Fruit fly (Drosophila melanogaster) whole organism, adult: ENCODE measurements around the gene bol.

Experiments
- CG11617 ChIP-seq: fragments of 200-800 bp; sonication (Bioruptor generic); optimal IDR thresholded peaks from 2 replicates; lab custom pipeline; 2017; ENCODE audit warnings: mild to moderate bottlenecking, missing biosample characterization, missing genetic modification reagents, missing genetic modification characterization
- CG12768 ChIP-seq: fragments of 200-800 bp; sonication (Bioruptor generic); optimal IDR thresholded peaks from 2 replicates; lab custom pipeline; 2017; ENCODE audit warnings: missing biosample characterization, missing genetic modification characterization, mild to moderate bottlenecking, moderate library complexity, missing genetic modification reagents
- CG14711 ChIP-seq: fragments of 200-800 bp; sonication (Bioruptor generic); optimal IDR thresholded peaks from 2 replicates; lab custom pipeline; 2018; ENCODE audit warnings: missing biosample characterization, mild to moderate bottlenecking, missing genetic modification characterization, moderate library complexity
- CG1620 ChIP-seq: fragments of 200-800 bp; sonication (Bioruptor generic); optimal IDR thresholded peaks from 2 replicates; lab custom pipeline; 2016; ENCODE audit warnings: missing biosample characterization, missing genetic modification characterization
- CG33017 ChIP-seq: fragments of 200-800 bp; sonication (Bioruptor generic); optimal IDR thresholded peaks from 2 replicates; lab custom pipeline; 2018; ENCODE audit warnings: missing biosample characterization, mild to moderate bottlenecking, missing genetic modification characterization, moderate library complexity
- CG5204 ChIP-seq: fragments of 200-800 bp; sonication (Bioruptor generic); optimal IDR thresholded peaks from 2 replicates; lab custom pipeline; 2016; ENCODE audit warnings: missing biosample characterization, missing genetic modification characterization
- CG7045 ChIP-seq: fragments of 200-800 bp; sonication (Bioruptor generic); optimal IDR thresholded peaks from 2 replicates; lab custom pipeline; 2017; ENCODE audit warnings: missing biosample characterization, mild to moderate bottlenecking, missing genetic modification characterization
- CG7101 ChIP-seq: fragments of 200-800 bp; sonication (Bioruptor generic); optimal IDR thresholded peaks from 2 replicates; lab custom pipeline; 2018; ENCODE audit warnings: missing biosample characterization, mild to moderate bottlenecking, missing genetic modification characterization, moderate library complexity
- Clk ChIP-seq: fragments of 200-800 bp; sonication (Bioruptor generic); optimal IDR thresholded peaks from 2 replicates; lab custom pipeline; 2017; ENCODE audit warnings: missing biosample characterization, missing genetic modification characterization
- Crg-1 ChIP-seq: fragments of 200-800 bp; sonication (Bioruptor generic); optimal IDR thresholded peaks from 2 replicates; lab custom pipeline; 2016; ENCODE audit warnings: missing biosample characterization, missing genetic modification characterization
- Hr96 ChIP-seq: fragments of 200-800 bp; sonication (Bioruptor generic); optimal IDR thresholded peaks from 2 replicates; lab custom pipeline; 2016; ENCODE audit warnings: missing biosample characterization, missing genetic modification characterization
- Mnt ChIP-seq: fragments of 200-800 bp; sonication (Bioruptor generic); optimal IDR thresholded peaks from 2 replicates; lab custom pipeline; 2016; ENCODE audit warnings: missing biosample characterization, mild to moderate bottlenecking, missing genetic modification characterization
- bab1 ChIP-seq: fragments of 200-800 bp; sonication (Bioruptor generic); optimal IDR thresholded peaks from 3 replicates; lab custom pipeline; 2019; ENCODE audit warnings: missing biosample characterization, mild to moderate bottlenecking, missing genetic modification characterization, moderate library complexity
- cic ChIP-seq: fragments of 200-800 bp; sonication (Bioruptor generic); optimal IDR thresholded peaks from 2 replicates; lab custom pipeline; 2017; ENCODE audit warnings: missing biosample characterization, mild to moderate bottlenecking, missing genetic modification characterization, moderate library complexity
- cnc ChIP-seq, 2 experiments: fragments of >200 bp; optimal IDR thresholded peaks; 2 replicates each; lab custom pipeline; 2017
- kay ChIP-seq: fragments of 200-800 bp; sonication (Bioruptor generic); peaks from one replicate; lab custom pipeline; 2016; ENCODE audit warnings: missing biosample characterization, missing genetic modification characterization, borderline replicate concordance
- ovo ChIP-seq: fragments of 200-800 bp; sonication (Bioruptor generic); optimal IDR thresholded peaks from 2 replicates; lab custom pipeline; 2016; ENCODE audit warnings: missing biosample characterization, missing genetic modification characterization
- pad ChIP-seq: fragments of 200-800 bp; sonication (Bioruptor generic); optimal IDR thresholded peaks from 3 replicates; lab custom pipeline; 2017; ENCODE audit warnings: missing biosample characterization, missing genetic modification characterization, mild to moderate bottlenecking, moderate library complexity, missing genetic modification reagents
- tj ChIP-seq: fragments of 200-800 bp; sonication (Bioruptor generic); optimal IDR thresholded peaks from 3 replicates; lab custom pipeline; 2017; ENCODE audit warnings: missing biosample characterization, mild to moderate bottlenecking, missing genetic modification characterization, moderate library complexity
- toe ChIP-seq: fragments of 200-800 bp; sonication (Bioruptor generic); optimal IDR thresholded peaks from 2 replicates; lab custom pipeline; 2016; ENCODE audit warnings: missing biosample characterization, missing genetic modification characterization

bol gene

DNA sequence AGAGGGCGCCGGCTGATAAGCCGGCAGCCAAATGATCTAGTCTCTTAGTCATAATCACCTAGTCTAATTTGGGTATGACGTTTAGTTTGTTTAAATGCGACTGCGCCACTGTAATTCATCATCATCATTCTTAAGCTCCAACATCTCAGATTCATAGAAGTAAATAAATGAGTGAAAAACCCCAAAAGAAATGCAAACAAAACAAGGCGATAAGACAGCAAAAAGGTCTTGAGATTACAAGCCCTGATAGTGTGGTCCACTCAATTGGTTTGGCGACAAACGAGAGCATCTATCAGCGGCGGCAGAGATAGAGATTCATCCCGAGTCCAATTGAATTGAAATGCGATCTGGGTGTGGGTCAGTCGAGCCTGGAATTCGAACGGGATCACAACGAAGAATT lies 59.9 kb downstream of the bol start, which contains the start of gene teq:
teq (plus strand) TSS at position 359 of the 400 bp plus-strand sequence.
- TF ChIP-seq bab1 (GFP tag; lab: Kevin White, UChicago) = no peak
- peak; percentile 22 for TF ChIP-seq cic (GFP tag; lab: Kevin White, UChicago)
- no peak for TF ChIP-seq Hr96 (GFP tag; lab: Kevin White, UChicago)
- TF ChIP-seq Clk = no peak
- TF ChIP-seq cnc (optimal IDR thresholded peaks at IDR 0.05; lab: Kevin White, UChicago) = no peak
- TF ChIP-seq CG11617 = no peak
- no peak for TF ChIP-seq CG7101 (tag; lab: Kevin White, UChicago)
- TF ChIP-seq CG5204 (GFP tag; lab: Kevin White, UChicago) = no peak
- no peak for TF ChIP-seq Mnt (GFP tag; lab: Kevin White, UChicago)
- peak; percentile 85 for TF ChIP-seq kay (GFP tag; lab: Kevin White, UChicago)

DNA sequence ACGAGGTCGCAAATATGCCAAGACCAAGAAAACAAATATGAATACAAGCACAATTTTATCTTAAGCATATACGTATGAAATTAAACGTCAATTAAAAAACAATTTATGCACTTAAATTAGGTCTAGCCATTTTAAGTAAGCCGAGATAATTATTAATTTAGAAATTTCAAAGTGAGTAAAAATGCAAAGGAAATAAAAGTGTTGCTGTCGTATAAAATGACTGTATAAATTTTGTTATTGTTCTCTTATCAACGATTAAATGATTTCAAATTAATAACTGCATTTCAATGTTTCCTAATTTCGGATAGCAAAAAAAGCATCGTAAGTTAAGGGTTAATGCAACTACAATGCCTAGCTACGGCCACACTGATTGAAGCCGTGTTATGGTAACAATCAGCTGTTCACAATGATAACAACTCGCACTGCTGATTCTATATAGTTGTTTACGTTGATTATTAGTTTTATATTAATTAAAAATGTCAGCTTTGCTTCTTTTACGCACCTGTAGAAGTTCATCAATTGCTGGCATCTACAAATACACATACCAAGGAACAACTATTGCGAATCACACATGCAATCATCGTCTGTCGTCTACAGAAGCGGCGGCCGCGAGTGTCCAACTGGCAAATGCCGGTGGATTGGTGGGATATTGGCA lies 61.3 kb downstream of the bol start, which contains the start of the genes CG4911 and CG4942:
CG4911 (minus strand) TSS at position 1 of the 655 bp plus-strand sequence.
CG4942 (plus strand) TSS at position 375 of the 655 bp plus-strand sequence.
- TF ChIP-seq CG7101 (tag; lab: Kevin White, UChicago) = peak; percentile 56
- TF ChIP-seq toe (GFP tag; lab: Kevin White, UChicago) = peak; percentile 28
- peak; percentile 74 for TF ChIP-seq CG7045
- TF ChIP-seq kay (GFP tag; lab: Kevin White, UChicago) = no peak
- peak; percentile 46 for TF ChIP-seq CG11617
- peak; percentile 46 for TF ChIP-seq CG12768 (GFP tag; lab: Kevin White, UChicago)
- peak; percentile 32 for TF ChIP-seq tj
- peak; percentile 26 for TF ChIP-seq ovo
- TF ChIP-seq pad (GFP tag; lab: Kevin White, UChicago) = no peak
- TF ChIP-seq CG14711 (tag; lab: Kevin White, UChicago) = peak; percentile 62
- TF ChIP-seq CG33017 (tag; lab: Kevin White, UChicago) = no peak
- TF ChIP-seq CG5204 (GFP tag; lab: Kevin White, UChicago) = peak; percentile 63
- peak; percentile 76 for TF ChIP-seq Hr96 (GFP tag; lab: Kevin White, UChicago)
- peak; percentile 57 for TF ChIP-seq cic (GFP tag; lab: Kevin White, UChicago)
- peak; percentile 73 for TF ChIP-seq CG1620
- peak; percentile 4 for TF ChIP-seq Mnt (GFP tag; lab: Kevin White, UChicago)
- TF ChIP-seq Clk = peak; percentile 45
- no peak for TF ChIP-seq cnc (optimal IDR thresholded peaks at IDR 0.05; lab: Kevin White, UChicago)
- no peak for TF ChIP-seq bab1 (GFP tag; lab: Kevin White, UChicago)
- peak; percentile 66 for TF ChIP-seq Crg-1 (GFP tag; lab: Kevin White, UChicago)

DNA sequence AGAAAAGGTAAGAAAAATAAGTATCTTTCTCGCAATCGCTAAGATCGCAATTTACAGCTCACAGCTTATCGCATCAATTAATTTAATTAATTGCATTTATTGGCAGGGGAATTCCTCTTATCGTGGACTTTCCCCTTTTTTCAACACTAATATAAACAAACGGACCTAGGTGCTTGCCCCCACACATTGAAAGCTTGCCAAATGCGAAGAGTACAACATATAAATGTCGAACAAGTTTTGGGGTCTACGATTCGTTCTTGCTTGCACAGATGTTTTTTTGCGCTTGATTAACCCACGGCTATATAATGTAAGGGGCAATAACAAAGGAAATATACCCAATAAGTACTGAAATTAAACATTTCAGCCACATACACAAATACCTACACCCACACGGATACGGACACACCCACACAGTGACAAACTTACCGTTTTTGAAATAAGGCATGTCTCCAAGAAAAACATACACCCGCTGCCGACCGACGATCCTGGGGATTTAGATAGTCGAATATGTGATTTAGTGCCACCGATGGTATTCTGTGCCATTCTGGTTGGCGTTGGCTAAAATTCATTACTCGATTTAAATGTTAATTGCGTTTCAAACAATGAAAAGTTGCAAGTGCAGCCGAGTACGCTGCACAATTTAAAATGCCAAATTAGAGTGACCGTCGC lies 62.0 kb downstream of the bol start:
- TF ChIP-seq cnc (optimal IDR thresholded peaks at IDR 0.05; lab: Kevin White, UChicago) (no peak), Hr96 (GFP tag; lab: Kevin White, UChicago) (peak; percentile 51), toe (GFP tag; lab: Kevin White, UChicago) (peak; percentile 18), CG7045 (peak; percentile 25), bab1 (GFP tag; lab: Kevin White, UChicago) (no peak), Clk (no peak), kay (GFP tag; lab: Kevin White, UChicago) (peak; percentile 92), CG7101 (tag; lab: Kevin White, UChicago) (peak; percentile 11), CG12768 (GFP tag; lab: Kevin White, UChicago) (peak; percentile 48), Crg-1 (GFP tag; lab: Kevin White, UChicago) (no peak), CG1620 (no peak), ovo (peak; percentile 42), CG5204 (GFP tag; lab: Kevin White, UChicago) (no peak), tj (no peak), Mnt (GFP tag; lab: Kevin White, UChicago) (peak; percentile 48), CG14711 (tag; lab: Kevin White, UChicago) (no peak), pad (GFP tag; lab: Kevin White, UChicago) (peak; percentile 91), CG33017 (tag; lab: Kevin White, UChicago) (peak; percentile 38), cic (GFP tag; lab: Kevin White, UChicago) (peak; percentile 45), CG11617 (peak; percentile 61)

DNA sequence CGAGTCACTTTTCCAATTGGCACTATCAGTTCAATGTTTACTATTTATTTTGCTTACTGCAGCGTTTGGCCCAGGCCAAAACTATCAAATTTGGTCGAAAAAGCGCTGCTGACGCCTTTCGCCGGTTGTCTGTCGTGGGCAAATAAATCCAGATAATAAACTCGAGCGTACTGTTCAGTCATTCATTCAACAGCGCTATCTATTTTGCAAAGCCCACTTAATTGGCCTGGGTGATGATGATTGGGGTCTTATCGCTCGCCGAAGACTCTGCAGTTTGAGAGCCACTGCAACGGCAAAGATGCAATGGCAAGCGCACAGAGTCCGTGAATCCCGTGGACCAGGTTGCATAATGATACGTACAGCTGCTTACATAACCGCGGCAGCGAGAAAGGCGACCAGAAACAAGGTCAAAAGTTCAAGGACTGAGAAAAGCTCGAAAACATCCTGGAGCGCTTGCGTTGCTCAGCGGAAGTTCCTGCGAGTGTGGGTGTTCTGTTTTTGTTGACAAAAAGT lies 67.6 kb downstream of the bol start:
- TF ChIP-seq Mnt (GFP tag; lab: Kevin White, UChicago) (no peak), pad (GFP tag; lab: Kevin White, UChicago) (no peak), Clk (peak; percentile 24), CG5204 (GFP tag; lab: Kevin White, UChicago) (no peak), cic (GFP tag; lab: Kevin White, UChicago) (peak; percentile 99), CG1620 (no peak), tj (no peak), CG14711 (tag; lab: Kevin White, UChicago) (no peak), bab1 (GFP tag; lab: Kevin White, UChicago) (no peak), CG11617 (no peak), toe (GFP tag; lab: Kevin White, UChicago) (no peak), ovo (no peak), Hr96 (GFP tag; lab: Kevin White, UChicago) (no peak), CG7045 (no peak), CG7101 (tag; lab: Kevin White, UChicago) (no peak)

DNA sequence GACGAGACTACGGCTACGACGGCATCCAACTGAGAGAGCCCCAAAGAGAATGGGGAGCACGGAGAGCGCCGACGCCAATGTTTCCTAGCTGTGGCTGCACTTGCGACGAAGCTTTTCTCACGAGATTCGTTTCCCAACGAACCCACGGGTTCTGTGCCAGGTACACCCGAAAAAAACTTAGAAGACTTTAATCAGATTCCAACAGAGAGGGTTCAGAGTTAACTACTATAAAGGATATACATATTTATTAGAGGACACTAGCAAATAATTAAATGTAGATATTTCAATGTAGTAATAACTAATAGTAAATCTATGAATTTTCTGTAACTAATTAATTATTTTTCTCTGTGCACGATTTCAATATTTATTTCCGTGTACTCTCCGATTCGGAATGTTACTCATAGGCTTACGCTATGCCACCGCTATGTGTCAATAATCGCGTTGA lies 68.2 kb downstream of the bol start, which contains the start of gene Argk1:
Argk1 (minus strand) TSS at position 31 of the 445 bp plus-strand sequence.
- TF ChIP-seq Hr96 (GFP tag; lab: Kevin White, UChicago) (peak; percentile 47), tj (peak; percentile 36), toe (GFP tag; lab: Kevin White, UChicago) (peak; percentile 33), cnc (optimal IDR thresholded peaks at IDR 0.05; lab: Kevin White, UChicago) (no peak), ovo (no peak), CG7045 (peak; percentile 59), bab1 (GFP tag; lab: Kevin White, UChicago) (no peak), CG11617 (peak; percentile 85), CG12768 (GFP tag; lab: Kevin White, UChicago) (peak; percentile 44), pad (GFP tag; lab: Kevin White, UChicago) (no peak), Clk (no peak), cic (GFP tag; lab: Kevin White, UChicago) (no peak), CG33017 (tag; lab: Kevin White, UChicago) (peak; percentile 83), CG1620 (no peak), Mnt (GFP tag; lab: Kevin White, UChicago) (no peak), CG7101 (tag; lab: Kevin White, UChicago) (peak; percentile 60), CG5204 (GFP tag; lab: Kevin White, UChicago) (peak; percentile 77), kay (GFP tag; lab: Kevin White, UChicago) (peak; percentile 94), CG14711 (tag; lab: Kevin White, UChicago) (peak; percentile 19), Crg-1 (GFP tag; lab: Kevin White, UChicago) (no peak)
